Fruit fly (Drosophila melanogaster) whole organism, embryonic: Measurements from ENCODE around the gene Indy.

Experiments
- Asciz ChIP-seq: fragments of 200-800 bp; sonication (Bioruptor generic); optimal IDR thresholded peaks from 2 replicates; lab custom pipeline; 2017; ENCODE audit warnings: missing biosample characterization, mild to moderate bottlenecking, missing genetic modification characterization, missing genetic modification reagents
- Atf6 ChIP-seq: fragments of 200-800 bp; sonication (Bioruptor generic); IDR thresholded peaks from 2 replicates; pipeline ENCODE4 v1.3.6; 2022; ENCODE audit warnings: missing biosample characterization, missing genetic modification characterization
- Bgb ChIP-seq: fragments of 200-800 bp; sonication (Bioruptor generic); IDR thresholded peaks from 2 replicates; pipeline ENCODE4 v1.3.6; 2022; ENCODE audit warnings: missing biosample characterization, missing genetic modification characterization; ENCODE audit not compliant: partially characterized antibody
- CG10543 ChIP-seq: fragments of 200-800 bp; sonication (Bioruptor generic); optimal IDR thresholded peaks from 3 replicates; lab custom pipeline; 2017; ENCODE audit warnings: missing biosample characterization, mild to moderate bottlenecking, missing genetic modification characterization, moderate library complexity
- CG12071 ChIP-seq: fragments of 200-800 bp; sonication (Bioruptor generic); optimal IDR thresholded peaks from 3 replicates; lab custom pipeline; 2018; ENCODE audit warnings: missing biosample characterization, mild to moderate bottlenecking, missing genetic modification characterization
- CG12219 ChIP-seq: fragments of 200-800 bp; sonication (Bioruptor generic); optimal IDR thresholded peaks from 3 replicates; lab custom pipeline; 2018; ENCODE audit warnings: missing biosample characterization, mild to moderate bottlenecking, missing genetic modification characterization
- CG12744 ChIP-seq: fragments of 200-800 bp; sonication (Bioruptor generic); optimal IDR thresholded peaks from 2 replicates; lab custom pipeline; 2016; ENCODE audit warnings: missing biosample characterization, missing genetic modification characterization
- CG12769 ChIP-seq: fragments of 200-800 bp; sonication (Bioruptor generic); optimal IDR thresholded peaks from 2 replicates; lab custom pipeline; 2019; ENCODE audit warnings: missing biosample characterization, mild to moderate bottlenecking, missing genetic modification characterization, moderate library complexity
- CG13287 ChIP-seq: fragments of 200-800 bp; sonication (Bioruptor generic); IDR thresholded peaks from 2 replicates; pipeline ENCODE4 v1.3.6; 2022; ENCODE audit warnings: missing biosample characterization, missing genetic modification characterization; ENCODE audit not compliant: partially characterized antibody
- CG14014 ChIP-seq: fragments of 200-800 bp; sonication (Bioruptor generic); IDR thresholded peaks from 2 replicates; pipeline ENCODE4 v1.3.6; 2022; ENCODE audit warnings: missing biosample characterization, missing genetic modification characterization
- CG15514 ChIP-seq: fragments of 200-800 bp; sonication (Bioruptor generic); optimal IDR thresholded peaks from 3 replicates; lab custom pipeline; 2017; ENCODE audit warnings: missing biosample characterization, missing genetic modification characterization, mild to moderate bottlenecking, moderate library complexity, missing genetic modification reagents
- CG17359 ChIP-seq: fragments of 200-800 bp; sonication (Bioruptor generic); optimal IDR thresholded peaks from 3 replicates; lab custom pipeline; 2018; ENCODE audit warnings: missing biosample characterization, mild to moderate bottlenecking, missing genetic modification characterization, moderate library complexity
- CG17385 ChIP-seq: fragments of 200-800 bp; sonication (Bioruptor generic); optimal IDR thresholded peaks from 3 replicates; lab custom pipeline; 2018; ENCODE audit warnings: missing biosample characterization, mild to moderate bottlenecking, missing genetic modification characterization
- CG17568 ChIP-seq: fragments of 200-800 bp; sonication (Bioruptor generic); optimal IDR thresholded peaks from 2 replicates; lab custom pipeline; 2018; ENCODE audit warnings: missing biosample characterization, mild to moderate bottlenecking, missing genetic modification characterization, moderate library complexity
- CG18619 ChIP-seq: fragments of 200-800 bp; sonication (Bioruptor generic); optimal IDR thresholded peaks from 3 replicates; lab custom pipeline; 2017; ENCODE audit warnings: missing biosample characterization, mild to moderate bottlenecking, missing genetic modification characterization
- CG2116 ChIP-seq: fragments of 200-800 bp; sonication (Bioruptor generic); optimal IDR thresholded peaks from 3 replicates; lab custom pipeline; 2018; ENCODE audit warnings: missing biosample characterization, mild to moderate bottlenecking, missing genetic modification characterization
- CG2712 ChIP-seq: fragments of 200-800 bp; optimal IDR thresholded peaks from 3 replicates; lab custom pipeline; 2019; ENCODE audit warnings: missing biosample characterization, mild to moderate bottlenecking, missing genetic modification characterization, moderate library complexity
- CG2875 ChIP-seq: fragments of 200-800 bp; sonication (Bioruptor generic); optimal IDR thresholded peaks from 2 replicates; lab custom pipeline; 2017; ENCODE audit warnings: missing biosample characterization, mild to moderate bottlenecking, missing genetic modification characterization, missing genetic modification reagents
- CG32767 ChIP-seq: fragments of 200-800 bp; sonication (Bioruptor generic); IDR thresholded peaks from 2 replicates; pipeline ENCODE4 v1.3.6; 2022; ENCODE audit warnings: missing biosample characterization, missing genetic modification characterization
- CG4424 ChIP-seq: fragments of 200-800 bp; sonication (Bioruptor generic); optimal IDR thresholded peaks from 3 replicates; lab custom pipeline; 2016; ENCODE audit warnings: missing biosample characterization, missing genetic modification characterization
- CG4707 ChIP-seq: fragments of 200-800 bp; sonication (Bioruptor generic); optimal IDR thresholded peaks from 2 replicates; lab custom pipeline; 2018; ENCODE audit warnings: missing biosample characterization, mild to moderate bottlenecking, missing genetic modification characterization, moderate library complexity
- CG4854 ChIP-seq: fragments of 200-800 bp; sonication (Bioruptor generic); optimal IDR thresholded peaks from 2 replicates; lab custom pipeline; 2016; ENCODE audit warnings: missing biosample characterization, missing genetic modification characterization, inconsistent platforms
- CG6854 ChIP-seq: fragments of 200-800 bp; sonication (Bioruptor generic); optimal IDR thresholded peaks from 3 replicates; lab custom pipeline; 2017; ENCODE audit warnings: missing biosample characterization, mild to moderate bottlenecking, missing genetic modification characterization
- CG7271 ChIP-seq: fragments of 200-800 bp; sonication (Bioruptor generic); optimal IDR thresholded peaks from 2 replicates; lab custom pipeline; 2018; ENCODE audit warnings: missing biosample characterization, mild to moderate bottlenecking, missing genetic modification characterization, moderate library complexity
- CG7987 ChIP-seq: fragments of 200-800 bp; sonication (Bioruptor generic); optimal IDR thresholded peaks from 2 replicates; lab custom pipeline; 2018; ENCODE audit warnings: missing biosample characterization, mild to moderate bottlenecking, missing genetic modification characterization, moderate library complexity
- D ChIP-seq, 2 experiments: fragments of 200-800 bp in 1 of 2; fragments of >200 bp in 1 of 2; sonication (Bioruptor generic) in 1 of 2; optimal IDR thresholded peaks; 2 replicates in 1 of 2; 3 replicates in 1 of 2; lab custom pipeline; 2017; ENCODE audit warnings: mild to moderate bottlenecking in 1 of 2, missing biosample characterization in 1 of 2, missing genetic modification characterization in 1 of 2, missing genetic modification reagents in 1 of 2
- Doc3 ChIP-seq: fragments of 200-800 bp; sonication (Bioruptor generic); IDR thresholded peaks from 3 replicates; pipeline ENCODE4 v1.3.6; 2022; ENCODE audit warnings: missing biosample characterization, missing genetic modification characterization; ENCODE audit not compliant: partially characterized antibody
- Ets97D ChIP-seq: fragments of 200-800 bp; sonication (Bioruptor generic); optimal IDR thresholded peaks from 3 replicates; lab custom pipeline; 2016; ENCODE audit warnings: missing biosample characterization, missing genetic modification characterization
- Lpt ChIP-seq: fragments of >200 bp; optimal IDR thresholded peaks from 2 replicates; lab custom pipeline; 2018; ENCODE audit warnings: missing biosample characterization, missing genetic modification characterization
- NC2α ChIP-seq: fragments of 200-800 bp; sonication (Bioruptor generic); optimal IDR thresholded peaks from 2 replicates; lab custom pipeline; 2016; ENCODE audit warnings: missing biosample characterization, missing genetic modification characterization
- PHDP ChIP-seq: fragments of 200-800 bp; sonication (Bioruptor generic); optimal IDR thresholded peaks from 3 replicates; lab custom pipeline; 2018; ENCODE audit warnings: missing biosample characterization, mild to moderate bottlenecking, missing genetic modification characterization, moderate library complexity
- Ravus ChIP-seq: fragments of 200-800 bp; sonication (Bioruptor generic); IDR thresholded peaks from 2 replicates; pipeline ENCODE4 v1.3.6; 2022; ENCODE audit warnings: missing biosample characterization, missing genetic modification characterization
- Ssrp ChIP-seq: fragments of 200-800 bp; sonication (Bioruptor generic); optimal IDR thresholded peaks from 2 replicates; lab custom pipeline; 2018; ENCODE audit warnings: missing biosample characterization, mild to moderate bottlenecking, missing genetic modification characterization, moderate library complexity
- Vsx1 ChIP-seq: fragments of 200-800 bp; sonication (Bioruptor generic); optimal IDR thresholded peaks from 2 replicates; lab custom pipeline; 2017; ENCODE audit warnings: missing biosample characterization, mild to moderate bottlenecking, missing genetic modification characterization, missing genetic modification reagents
- bab2 ChIP-seq: fragments of 200-800 bp; sonication (Bioruptor generic); optimal IDR thresholded peaks from 2 replicates; lab custom pipeline; 2016; ENCODE audit warnings: missing biosample characterization, missing genetic modification characterization
- dati ChIP-seq: fragments of 200-800 bp; sonication (Bioruptor generic); IDR thresholded peaks from 2 replicates; pipeline ENCODE4 v1.3.6; 2022; ENCODE audit warnings: missing biosample characterization, missing genetic modification characterization
- emc ChIP-seq: fragments of 200-800 bp; sonication (Bioruptor generic); optimal IDR thresholded peaks from 2 replicates; lab custom pipeline; 2016; ENCODE audit warnings: missing biosample characterization, missing genetic modification characterization
- ewg ChIP-seq: fragments of 200-800 bp; sonication (Bioruptor generic); optimal IDR thresholded peaks from 3 replicates; lab custom pipeline; 2017; ENCODE audit warnings: mild to moderate bottlenecking, missing biosample characterization, missing genetic modification reagents, missing genetic modification characterization
- gem ChIP-seq: fragments of 200-800 bp; sonication (Bioruptor generic); optimal IDR thresholded peaks from 2 replicates; lab custom pipeline; 2019; ENCODE audit warnings: missing biosample characterization, mild to moderate bottlenecking, missing genetic modification characterization, moderate library complexity
- lola ChIP-seq, 3 experiments: fragments of >200 bp in 2 of 3; fragments of 200-800 bp in 1 of 3; sonication (Bioruptor generic) in 1 of 3; optimal IDR thresholded peaks; 2 replicates each; lab custom pipeline; 2017 to 2019; ENCODE audit warnings: missing biosample characterization in 3 of 3, missing genetic modification characterization in 3 of 3, mild to moderate bottlenecking in 1 of 3, moderate library complexity in 1 of 3
- oc ChIP-seq: fragments of 200-800 bp; sonication (Bioruptor generic); optimal IDR thresholded peaks from 2 replicates; lab custom pipeline; 2018; ENCODE audit warnings: missing biosample characterization, mild to moderate bottlenecking, missing genetic modification characterization, moderate library complexity
- pum ChIP-seq: fragments of 200-800 bp; sonication (Bioruptor generic); optimal IDR thresholded peaks from 2 replicates; lab custom pipeline; 2016; ENCODE audit warnings: missing biosample characterization, missing genetic modification characterization
- run ChIP-seq: fragments of 200-800 bp; sonication (Bioruptor generic); optimal IDR thresholded peaks from 3 replicates; lab custom pipeline; 2018; ENCODE audit warnings: missing biosample characterization, mild to moderate bottlenecking, missing genetic modification characterization
- scrt ChIP-seq: fragments of 200-800 bp; sonication (Bioruptor generic); optimal IDR thresholded peaks from 2 replicates; lab custom pipeline; 2018; ENCODE audit warnings: missing biosample characterization, mild to moderate bottlenecking, missing genetic modification characterization, moderate library complexity
- sd ChIP-seq: fragments of 200-800 bp; sonication (Bioruptor generic); optimal IDR thresholded peaks from 3 replicates; lab custom pipeline; 2018; ENCODE audit warnings: missing biosample characterization, mild to moderate bottlenecking, missing genetic modification characterization, moderate library complexity
- sens ChIP-seq: fragments of 200-800 bp; sonication (Bioruptor generic); peaks from one replicate; lab custom pipeline; 2016; ENCODE audit warnings: missing biosample characterization, missing genetic modification characterization
- seq ChIP-seq: fragments of 200-800 bp; sonication (Bioruptor generic); IDR thresholded peaks from 2 replicates; pipeline ENCODE4 v1.3.6; 2022; ENCODE audit warnings: missing biosample characterization, missing genetic modification characterization
- sob ChIP-seq: fragments of 200-800 bp; sonication (Bioruptor generic); IDR thresholded peaks from 2 replicates; pipeline ENCODE4 v1.3.6; 2022; ENCODE audit warnings: missing biosample characterization, missing genetic modification characterization
- wek ChIP-seq: fragments of 200-800 bp; sonication (Bioruptor generic); optimal IDR thresholded peaks from 3 replicates; lab custom pipeline; 2018; ENCODE audit warnings: missing biosample characterization, mild to moderate bottlenecking, missing genetic modification characterization, moderate library complexity
- zen ChIP-seq: fragments of 200-800 bp; sonication (Bioruptor generic); optimal IDR thresholded peaks from 3 replicates; lab custom pipeline; 2018; ENCODE audit warnings: missing biosample characterization, mild to moderate bottlenecking, missing genetic modification characterization, moderate library complexity

Gene Indy

dm6 chr3L:18833234-18833633 is 12.8 kb downstream of the Indy start (continued):
- TF ChIP-seq CG13287 (no peak), zen (tag; lab: Kevin White, UChicago) (no peak), Lpt (GFP tag; lab: Kevin White, UChicago) (no peak), D (optimal IDR thresholded peaks at IDR 0.05; lab: Kevin White, UChicago) (no peak), D (GFP tag; optimal IDR thresholded peaks at IDR 0.05; lab: Kevin White, UChicago) (no peak), Ets97D (GFP tag; lab: Kevin White, UChicago) (no peak), CG6854 (GFP tag; lab: Kevin White, UChicago) (no peak), CG10543 (GFP tag; lab: Kevin White, UChicago) (peak; percentile 56), scrt (GFP tag; lab: Kevin White, UChicago) (peak; percentile 11), sob (0 out of 2 replicates have a peak, but pooled peaks have one; percentile 16), bab2 (GFP tag; lab: Kevin White, UChicago) (peak; percentile 31), CG17568 (GFP tag; lab: Kevin White, UChicago) (peak; percentile 35), CG17359 (no peak), Doc3 (GFP tag; lab: Robert Waterston, UW) (no peak), CG12071 (GFP tag; lab: Kevin White, UChicago) (peak; percentile 39), CG17385 (GFP tag; lab: Kevin White, UChicago) (peak; percentile 3), CG12744 (no peak), wek (peak; percentile 28), Atf6 (GFP tag; lab: Robert Waterston, UW) (no peak), Ssrp (tag; lab: Kevin White, UChicago) (no peak), CG4424 (GFP tag; lab: Kevin White, UChicago) (no peak), sd (tag; lab: Kevin White, UChicago) (no peak), sens (GFP tag; lab: Kevin White, UChicago) (peak; percentile 43), pum (GFP tag; lab: Kevin White, UChicago) (no peak), CG18619 (GFP tag; lab: Kevin White, UChicago) (peak; percentile 33), CG4707 (peak; percentile 18), ewg (no peak), PHDP (tag; lab: Kevin White, UChicago) (peak; percentile 53), CG2875 (GFP tag; lab: Kevin White, UChicago) (peak; percentile 5), CG14014 (peak; percentile 52; the same call in 1 of the 2 replicates), CG2116 (no peak), CG15514 (GFP tag; lab: Kevin White, UChicago) (peak; percentile 38), CG7987 (peak; percentile 67), emc (GFP tag; lab: Kevin White, UChicago) (no peak), CG2712 (tag; lab: Kevin White, UChicago) (no peak), NC2α (GFP tag; lab: Kevin White, UChicago) (no peak), CG7271 (tag; lab: Kevin White, UChicago) (no peak), gem (tag; lab: Kevin White, UChicago) (peak; percentile 36), run (tag; lab: Kevin White, UChicago) (no peak)

DNA sequence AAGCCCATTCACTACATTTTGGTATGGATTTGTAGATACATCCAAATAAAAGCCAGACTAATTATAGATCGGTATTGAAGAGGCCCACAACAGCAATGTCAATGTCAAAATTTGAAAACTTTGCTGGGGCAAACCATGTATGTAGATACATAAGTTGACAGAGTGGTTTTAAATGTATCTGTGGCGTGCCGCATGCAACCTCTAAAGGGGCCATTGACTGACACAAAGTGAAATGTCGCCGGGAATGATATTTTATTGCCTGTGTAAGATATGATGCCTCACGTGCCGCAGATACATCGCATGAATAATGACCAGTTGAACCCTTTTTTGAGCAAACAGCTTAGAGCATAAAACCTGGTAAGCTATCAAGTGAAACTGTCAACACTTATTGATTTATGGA is 13.4 kb downstream of the Indy start:
- 0 out of 2 replicates have a peak, but pooled peaks have one; percentile 43 for TF ChIP-seq CG32767 (GFP tag; lab: Robert Waterston, UW)
- TF ChIP-seq dati (GFP tag; lab: Robert Waterston, UW): no peak
- peak; percentile 2 for TF ChIP-seq CG12769
- peak; percentile 33 for TF ChIP-seq oc
- no peak for TF ChIP-seq CG2116
- 0 out of 2 replicates have a peak, but pooled peaks have one; percentile 32 for TF ChIP-seq seq
- no peak for TF ChIP-seq CG4854 (GFP tag; lab: Kevin White, UChicago)
- no peak for TF ChIP-seq CG12219
- no peak for TF ChIP-seq CG13287
- peak in 1 of 3 experiments; percentile 22 for TF ChIP-seq lola (GFP tag; optimal IDR thresholded peaks at IDR 0.05; lab: Kevin White, UChicago)
- 0 out of 2 replicates have a peak, but pooled peaks have one; percentile 6 for TF ChIP-seq Bgb (GFP tag; lab: Robert Waterston, UW)
- TF ChIP-seq Asciz (GFP tag; lab: Kevin White, UChicago): no peak
- no peak for TF ChIP-seq Vsx1 (GFP tag; lab: Kevin White, UChicago)
- TF ChIP-seq Ravus (GFP tag; lab: Robert Waterston, UW): no peak
